Fruit fly (Drosophila melanogaster) whole organism: ENCODE results near the gene CG18545.
"Not testable (repeated sequence)": the region's sequence is repeated elsewhere in the genome, so short reads cannot be mapped to it uniquely, and the experiment has no call there.

Source experiments
- CG8478 ChIP-seq: fragments of >200 bp; optimal IDR thresholded peaks from 2 replicates; lab custom pipeline; 2018; ENCODE audit warnings: inconsistent platforms
- Dll ChIP-seq: fragments of >200 bp; optimal IDR thresholded peaks from 2 replicates; lab custom pipeline; 2017
- EcR ChIP-seq, 2 experiments: fragments of >200 bp; optimal IDR thresholded peaks; 2 replicates each; lab custom pipeline; 2017; ENCODE audit warnings: missing biosample characterization in 2 of 2, missing genetic modification characterization in 2 of 2, missing genetic modification reagents in 2 of 2
- pan ChIP-seq: fragments of >200 bp; optimal IDR thresholded peaks from 2 replicates; lab custom pipeline; 2017
- psq ChIP-seq: fragments of >200 bp; optimal IDR thresholded peaks from 2 replicates; lab custom pipeline; 2017
- usp ChIP-seq: fragments of >200 bp; optimal IDR thresholded peaks from 2 replicates; lab custom pipeline; 2017; ENCODE audit warnings: missing biosample characterization, missing genetic modification characterization, mixed read lengths

The CG18545 gene

dm6 chr3R:10340649-10341048 is at the start of gene CG18545:
Gene CG18545, plus strand, starts transcription at chr3R:10340949.
- not testable (repeated sequence) for TF ChIP-seq CG8478; EcR (GFP tag; optimal IDR thresholded peaks at IDR 0.05; lab: Kevin White, UChicago); Dll (lab: Kevin White, UChicago)

dm6 chr3R:10311076-10311744 is 29.5 kb upstream of the CG18545 start, which contains the start of gene CG6293:
Gene CG6293, minus strand, starts transcription at chr3R:10311613.
- TF ChIP-seq Dll (lab: Kevin White, UChicago) (no peak), EcR (GFP tag; optimal IDR thresholded peaks at IDR 0.05; lab: Kevin White, UChicago) (no peak), psq (lab: Kevin White, UChicago) (no peak), CG8478 (no peak), pan (lab: Kevin White, UChicago) (no peak), usp (GFP tag; lab: Kevin White, UChicago) (no peak)

dm6 chr3R:10311745-10312088 is 29.0 kb upstream of the CG18545 start:
- TF ChIP-seq psq (lab: Kevin White, UChicago) (no peak), Dll (lab: Kevin White, UChicago) (no peak), pan (lab: Kevin White, UChicago) (no peak), CG8478 (no peak), usp (GFP tag; lab: Kevin White, UChicago) (no peak), EcR (GFP tag; optimal IDR thresholded peaks at IDR 0.05; lab: Kevin White, UChicago) (no peak)

- TF ChIP-seq psq (lab: Kevin White, UChicago) (peak; percentile 54), Dll (lab: Kevin White, UChicago) (peak; percentile 77), EcR (GFP tag; optimal IDR thresholded peaks at IDR 0.05; lab: Kevin White, UChicago) (no peak)
Observed at dm6 chr3R:10330734-10331642, 9.8 kb upstream of the CG18545 start, which contains the start of the genes Bruce and CG12818. Gene Bruce, minus strand, starts transcription at chr3R:10331353. Gene CG12818, plus strand, starts transcription at chr3R:10331581.

dm6 chr3R:10332823-10333263 is 7.9 kb upstream of the CG18545 start, which contains the start of gene sle:
Gene sle, plus strand, starts transcription at chr3R:10333115.
- no peak for TF ChIP-seq pan (lab: Kevin White, UChicago)
- no peak for TF ChIP-seq usp (GFP tag; lab: Kevin White, UChicago)
- TF ChIP-seq Dll (lab: Kevin White, UChicago), result no peak
- no peak for TF ChIP-seq psq (lab: Kevin White, UChicago)

dm6 chr3R:10338042-10338441 is 2.7 kb upstream of the CG18545 start, which contains the start of gene CG12592:
Gene CG12592, plus strand, starts transcription at chr3R:10338342.
- not testable (repeated sequence) for TF ChIP-seq pan (lab: Kevin White, UChicago); CG8478; Dll (lab: Kevin White, UChicago)

dm6 chr3R:10348461-10348860 is 7.7 kb downstream of the CG18545 start, which contains the start of gene CG31406:
Gene CG31406, plus strand, starts transcription at chr3R:10348761.
- not testable (repeated sequence) for TF ChIP-seq Dll (lab: Kevin White, UChicago); pan (lab: Kevin White, UChicago); CG8478

- TF ChIP-seq pan (lab: Kevin White, UChicago) (no peak), usp (GFP tag; lab: Kevin White, UChicago) (no peak), CG8478 (no peak), EcR (GFP tag; optimal IDR thresholded peaks at IDR 0.05; lab: Kevin White, UChicago) (no peak), Dll (lab: Kevin White, UChicago) (no peak), psq (lab: Kevin White, UChicago) (no peak)
Observed at dm6 chr3R:10349987-10350386, 9.2 kb downstream of the CG18545 start, which contains the start of gene jumu. Gene jumu, plus strand, starts transcription at chr3R:10350182.

- no peak for TF ChIP-seq usp (GFP tag; lab: Kevin White, UChicago)
- no peak for TF ChIP-seq CG8478
- no peak for TF ChIP-seq psq (lab: Kevin White, UChicago)
- no peak for TF ChIP-seq pan (lab: Kevin White, UChicago)
- TF ChIP-seq EcR (GFP tag; optimal IDR thresholded peaks at IDR 0.05; lab: Kevin White, UChicago), result no peak
- no peak for TF ChIP-seq Dll (lab: Kevin White, UChicago)
Observed at dm6 chr3R:10350741-10351629, 10.2 kb downstream of the CG18545 start.

- TF ChIP-seq EcR (GFP tag; optimal IDR thresholded peaks at IDR 0.05; lab: Kevin White, UChicago), result peak; percentile 44 to 79
- TF ChIP-seq pan (lab: Kevin White, UChicago), result no peak
Observed at dm6 chr3R:10351960-10352458, 11.3 kb downstream of the CG18545 start.

dm6 chr3R:10352844-10353243 is 12.1 kb downstream of the CG18545 start:
- no peak for TF ChIP-seq Dll (lab: Kevin White, UChicago)
- no peak for TF ChIP-seq pan (lab: Kevin White, UChicago)
- TF ChIP-seq CG8478, result no peak
- no peak for TF ChIP-seq EcR (GFP tag; optimal IDR thresholded peaks at IDR 0.05; lab: Kevin White, UChicago)
- no peak for TF ChIP-seq usp (GFP tag; lab: Kevin White, UChicago)
